Worm (Caenorhabditis elegans) whole organism, young adult: ENCODE measurements around the gene M03C11.3.

Experiments
- B0019.2 ChIP-seq: fragments of 200-800 bp; sonication (Bioruptor generic); conservative IDR thresholded peaks from 2 replicates; pipeline ENCODE4 v1.3.6; 2022; ENCODE audit warnings: missing genetic modification reagents, missing genetic modification characterization, missing compliant biosample characterization
- F33H1.4 ChIP-seq: fragments of 200-800 bp; sonication (Bioruptor generic); IDR thresholded peaks from 2 replicates; pipeline ENCODE4 v1.3.6; 2022; ENCODE audit warnings: missing genetic modification reagents, missing genetic modification characterization, missing compliant biosample characterization
- K11D2.4 ChIP-seq: fragments of 200-800 bp; sonication (Bioruptor generic); IDR thresholded peaks from 2 replicates; pipeline ENCODE4 v1.3.6; 2022; ENCODE audit warnings: missing genetic modification reagents, missing genetic modification characterization, missing compliant biosample characterization
- Y56A3A.18 ChIP-seq: fragments of 200-800 bp; sonication (Bioruptor generic); IDR thresholded peaks from 2 replicates; pipeline ENCODE4 v1.3.6; 2022; ENCODE audit warnings: missing genetic modification reagents, missing genetic modification characterization, missing compliant biosample characterization
- ceh-40 ChIP-seq: fragments of 200-800 bp; sonication (Bioruptor generic); IDR thresholded peaks from 2 replicates; pipeline ENCODE4 v1.3.6; 2022; ENCODE audit warnings: missing genetic modification characterization, missing compliant biosample characterization
- dpff-1 ChIP-seq: sonication (generic microtip); optimal IDR thresholded peaks from 2 replicates; lab custom pipeline; 2017; ENCODE audit warnings: mild to moderate bottlenecking, missing genetic modification characterization, missing compliant biosample characterization
- hsf-1 ChIP-seq: fragments of 200-800 bp; sonication (Bioruptor generic); IDR thresholded peaks from 2 replicates; pipeline ENCODE4 v1.3.6; 2022; ENCODE audit warnings: missing genetic modification reagents, missing genetic modification characterization, missing compliant biosample characterization
- pbrm-1 ChIP-seq: fragments of 200-800 bp; sonication (Bioruptor generic); IDR thresholded peaks from 2 replicates; pipeline ENCODE4 v1.3.6; 2022; ENCODE audit warnings: missing genetic modification reagents, missing genetic modification characterization, missing compliant biosample characterization
- snpc-1.3 ChIP-seq: sonication (generic microtip); optimal IDR thresholded peaks from 2 replicates; lab custom pipeline; 2017; ENCODE audit warnings: missing genetic modification characterization, mild to moderate bottlenecking, missing compliant biosample characterization, antibody characterized with exemption, moderate library complexity, missing genotype, missing genetic modification reagents; ENCODE audit not compliant: insufficient read depth
- unc-130 ChIP-seq: sonication (generic microtip); optimal IDR thresholded peaks from 2 replicates; lab custom pipeline; 2016; ENCODE audit warnings: missing genetic modification reagents, missing genetic modification characterization, missing compliant biosample characterization

DNA sequence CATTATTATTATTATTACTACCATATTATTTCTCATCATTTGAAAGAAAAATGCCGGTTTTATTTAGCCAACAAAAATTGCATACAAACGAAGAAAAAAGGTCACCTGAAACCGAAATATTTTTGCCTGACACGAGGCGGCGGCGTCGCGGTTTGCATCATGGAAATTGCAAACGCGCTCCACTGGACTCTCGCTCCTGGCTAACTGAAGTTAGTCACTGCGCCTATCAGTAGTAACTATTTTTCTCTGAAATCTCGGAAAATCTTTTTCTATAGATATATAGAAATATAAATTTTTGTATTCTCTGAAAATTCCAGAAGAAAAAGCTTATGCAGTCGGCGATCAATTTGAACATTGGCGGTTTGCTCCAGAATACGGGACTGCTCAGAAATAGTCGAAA, 11.0 kb downstream of the M03C11.3 start, which contains the start of gene ymel-1:
- no peak for TF ChIP-seq K11D2.4 (GFP tag; lab: Robert Waterston, UW)
- TF ChIP-seq hsf-1 (GFP tag; lab: Robert Waterston, UW): no peak
- no peak for TF ChIP-seq Y56A3A.18 (GFP tag; lab: Robert Waterston, UW)
- TF ChIP-seq unc-130 (GFP tag; lab: Kevin White, UChicago): no peak
- TF ChIP-seq snpc-1.3 (tag; lab: Kevin White, UChicago): no peak
- peak; percentile 32; the same call in 1 of the 2 replicates for TF ChIP-seq pbrm-1 (GFP tag; lab: Robert Waterston, UW)
- 0 out of 2 replicates have a peak, but pooled peaks have one; percentile 9 for TF ChIP-seq F33H1.4 (GFP tag; lab: Robert Waterston, UW)
- no peak for TF ChIP-seq ceh-40 (GFP tag; lab: Robert Waterston, UW)
- no peak for TF ChIP-seq dpff-1 (tag; lab: Kevin White, UChicago)
- TF ChIP-seq B0019.2: no peak
